Fruit fly (Drosophila melanogaster): ENCODE measurements around the gene BuGZ.

DNA sequence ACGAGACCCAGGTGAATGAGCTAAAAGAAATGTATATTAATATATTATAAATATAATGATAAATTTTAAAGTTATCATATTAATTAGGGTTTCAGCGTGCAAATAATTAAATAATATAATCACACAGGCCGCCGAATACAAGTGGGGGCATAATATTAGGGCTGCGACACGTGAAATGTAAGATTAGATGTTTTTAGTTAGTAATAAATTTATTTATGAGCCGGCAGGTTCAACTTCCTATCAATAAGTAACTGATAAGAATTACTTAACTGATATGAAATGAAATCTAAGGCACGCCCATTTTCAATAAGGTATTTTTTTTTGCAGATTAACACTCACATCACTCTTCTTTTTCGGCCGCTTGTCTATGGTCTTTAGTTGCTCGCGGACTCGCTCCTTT, 46.7 kb downstream of the BuGZ start:
- no peak for TF ChIP-seq usp (GFP tag; optimal IDR thresholded peaks at IDR 0.05)
- TF ChIP-seq psq (optimal IDR thresholded peaks at IDR 0.05) = no peak
- no peak for TF ChIP-seq pan (optimal IDR thresholded peaks at IDR 0.05)
- TF ChIP-seq Dll (optimal IDR thresholded peaks at IDR 0.05) = no peak
- TF ChIP-seq EcR (GFP tag; optimal IDR thresholded peaks at IDR 0.05) = no peak
